Worm (Caenorhabditis elegans) whole organism, early embryonic: ENCODE measurements around the gene tag-124.

Experiments used
- ama-1 ChIP-seq: fragments of 150-350 bp; optimal IDR thresholded peaks from 2 replicates; lab custom pipeline; 2014
- hmg-4 ChIP-seq: fragments of 200-800 bp; sonication (Bioruptor generic); optimal IDR thresholded peaks from 2 replicates; lab custom pipeline; 2018; ENCODE audit warnings: mild to moderate bottlenecking, missing genetic modification characterization, missing compliant biosample characterization
- tra-4 ChIP-seq: sonication (generic microtip); optimal IDR thresholded peaks from 2 replicates; lab custom pipeline; 2017; ENCODE audit warnings: missing genetic modification characterization, missing compliant biosample characterization

DNA sequence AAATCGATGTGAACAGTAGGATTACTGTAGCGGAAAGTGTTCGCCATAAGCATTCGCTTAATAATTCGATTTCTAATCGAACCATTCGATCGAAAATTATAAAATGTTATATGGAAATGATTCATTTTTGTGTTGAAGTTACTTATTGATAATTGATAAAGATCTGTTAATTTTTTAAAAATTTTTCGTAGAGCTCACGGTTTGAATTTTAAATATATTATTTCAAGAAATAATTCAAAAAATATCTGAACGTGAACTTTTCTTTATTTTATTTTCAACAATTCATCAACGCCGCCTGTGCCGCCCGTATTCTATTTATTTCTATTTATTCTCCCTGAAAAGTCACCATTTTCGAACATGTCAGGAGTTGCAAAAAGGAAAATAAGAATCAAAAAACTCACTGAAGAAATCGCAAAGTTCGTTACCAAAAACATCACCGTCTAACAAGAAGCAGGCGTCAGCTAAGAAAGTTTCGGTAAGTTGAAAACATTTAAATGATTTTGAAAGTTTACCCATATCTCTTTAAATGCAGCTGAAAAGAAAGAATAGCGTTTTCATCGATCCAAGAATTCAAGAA lies 20.3 kb downstream of the tag-124 start, which contains the start of the genes T15H9.5 and T15H9.4:
- TF ChIP-seq ama-1 (no peak), hmg-4 (GFP tag; lab: Kevin White, UChicago) (no peak), tra-4 (tag; lab: Kevin White, UChicago) (no peak)
